Fruit fly (Drosophila melanogaster) whole organism: Measurements from ENCODE around the gene lsn.
A peak's percentile ranks its signal among the peaks of the same experiment; 100 is the strongest.

Experiments
- CG8478 ChIP-seq: fragments of >200 bp; optimal IDR thresholded peaks from 2 replicates; lab custom pipeline; 2018; ENCODE audit warnings: inconsistent platforms
- Dll ChIP-seq: fragments of >200 bp; optimal IDR thresholded peaks from 2 replicates; lab custom pipeline; 2017
- EcR ChIP-seq, 2 experiments: fragments of >200 bp; optimal IDR thresholded peaks; 2 replicates each; lab custom pipeline; 2017; ENCODE audit warnings: missing biosample characterization in 2 of 2, missing genetic modification characterization in 2 of 2, missing genetic modification reagents in 2 of 2
- pan ChIP-seq: fragments of >200 bp; optimal IDR thresholded peaks from 2 replicates; lab custom pipeline; 2017
- psq ChIP-seq: fragments of >200 bp; optimal IDR thresholded peaks from 2 replicates; lab custom pipeline; 2017
- usp ChIP-seq: fragments of >200 bp; optimal IDR thresholded peaks from 2 replicates; lab custom pipeline; 2017; ENCODE audit warnings: missing biosample characterization, missing genetic modification characterization, mixed read lengths

lsn gene

dm6 chr3R:21864992-21865391 lies at the start of gene lsn:
TSS of gene lsn (plus strand) at chr3R:21865168.
- TF ChIP-seq pan (lab: Kevin White, UChicago) (no peak), psq (lab: Kevin White, UChicago) (no peak), EcR (GFP tag; optimal IDR thresholded peaks at IDR 0.05; lab: Kevin White, UChicago) (no peak), CG8478 (lab: Kevin White, UChicago) (no peak), usp (GFP tag; lab: Kevin White, UChicago) (no peak), Dll (no peak)

dm6 chr3R:21821684-21822561 lies 43.0 kb upstream of the lsn start:
- TF ChIP-seq Dll (no peak), pan (lab: Kevin White, UChicago) (no peak), usp (GFP tag; lab: Kevin White, UChicago) (no peak), CG8478 (lab: Kevin White, UChicago) (no peak), psq (lab: Kevin White, UChicago) (no peak), EcR (GFP tag; optimal IDR thresholded peaks at IDR 0.05; lab: Kevin White, UChicago) (no peak)

dm6 chr3R:21822562-21822933 lies 42.4 kb upstream of the lsn start, which contains the start of gene CASK:
TSS of gene CASK (minus strand) at chr3R:21822674.
- TF ChIP-seq EcR (GFP tag; optimal IDR thresholded peaks at IDR 0.05; lab: Kevin White, UChicago) (no peak), usp (GFP tag; lab: Kevin White, UChicago) (no peak), Dll (no peak), pan (lab: Kevin White, UChicago) (no peak), psq (lab: Kevin White, UChicago) (no peak), CG8478 (lab: Kevin White, UChicago) (no peak)

- TF ChIP-seq pan (lab: Kevin White, UChicago) (no peak), CG8478 (lab: Kevin White, UChicago) (no peak), psq (lab: Kevin White, UChicago) (no peak), usp (GFP tag; lab: Kevin White, UChicago) (no peak), EcR (GFP tag; optimal IDR thresholded peaks at IDR 0.05; lab: Kevin White, UChicago) (no peak), Dll (no peak)
These were observed 41.9 kb upstream of the lsn start for dm6 chr3R:21823076-21823475.

dm6 chr3R:21823699-21824406 lies 41.1 kb upstream of the lsn start:
- TF ChIP-seq usp (GFP tag; lab: Kevin White, UChicago) (no peak), Dll (no peak), CG8478 (lab: Kevin White, UChicago) (no peak), EcR (GFP tag; optimal IDR thresholded peaks at IDR 0.05; lab: Kevin White, UChicago) (no peak), pan (lab: Kevin White, UChicago) (no peak), psq (lab: Kevin White, UChicago) (no peak)

dm6 chr3R:21824407-21825006 lies 40.5 kb upstream of the lsn start:
- TF ChIP-seq Dll: no peak
- no peak for TF ChIP-seq pan (lab: Kevin White, UChicago)
- no peak for TF ChIP-seq EcR (GFP tag; optimal IDR thresholded peaks at IDR 0.05; lab: Kevin White, UChicago)
- TF ChIP-seq CG8478 (lab: Kevin White, UChicago): no peak
- TF ChIP-seq psq (lab: Kevin White, UChicago): no peak
- no peak for TF ChIP-seq usp (GFP tag; lab: Kevin White, UChicago)

- TF ChIP-seq psq (lab: Kevin White, UChicago): no peak
- TF ChIP-seq EcR (GFP tag; optimal IDR thresholded peaks at IDR 0.05; lab: Kevin White, UChicago): no peak
- TF ChIP-seq Dll: no peak
- no peak for TF ChIP-seq pan (lab: Kevin White, UChicago)
- TF ChIP-seq CG8478 (lab: Kevin White, UChicago): no peak
- TF ChIP-seq usp (GFP tag; lab: Kevin White, UChicago): no peak
These were observed 39.8 kb upstream of the lsn start for dm6 chr3R:21825140-21825539.

- TF ChIP-seq EcR (GFP tag; optimal IDR thresholded peaks at IDR 0.05; lab: Kevin White, UChicago): no peak
- TF ChIP-seq usp (GFP tag; lab: Kevin White, UChicago): no peak
- no peak for TF ChIP-seq pan (lab: Kevin White, UChicago)
- TF ChIP-seq CG8478 (lab: Kevin White, UChicago): no peak
- TF ChIP-seq Dll: no peak
- TF ChIP-seq psq (lab: Kevin White, UChicago): no peak
These were observed 39.0 kb upstream of the lsn start for dm6 chr3R:21825775-21826558.

dm6 chr3R:21827453-21828039 lies 37.4 kb upstream of the lsn start:
- peak; percentile 81 for TF ChIP-seq pan (lab: Kevin White, UChicago)
- TF ChIP-seq usp (GFP tag; lab: Kevin White, UChicago): no peak
- no peak for TF ChIP-seq psq (lab: Kevin White, UChicago)
- no peak for TF ChIP-seq Dll
- peak in 1 of 2 experiments; percentile 10 for TF ChIP-seq EcR (GFP tag; optimal IDR thresholded peaks at IDR 0.05; lab: Kevin White, UChicago)
- TF ChIP-seq CG8478 (lab: Kevin White, UChicago): no peak

- TF ChIP-seq Dll (no peak), usp (GFP tag; lab: Kevin White, UChicago) (no peak), pan (lab: Kevin White, UChicago) (peak; percentile 26)
These were observed 36.9 kb upstream of the lsn start for dm6 chr3R:21828040-21828526.
